Fruit fly (Drosophila melanogaster) whole organism, embryonic: ENCODE results near the gene OS9.

Source experiments
- Bdp1 ChIP-seq: fragments of 200-800 bp; sonication (Bioruptor generic); optimal IDR thresholded peaks from 3 replicates; lab custom pipeline; 2016; ENCODE audit warnings: missing biosample characterization, missing genetic modification characterization
- CG10366 ChIP-seq: fragments of 200-800 bp; sonication (Bioruptor generic); IDR thresholded peaks from 2 replicates; pipeline ENCODE4 v1.3.6; 2022; ENCODE audit warnings: missing biosample characterization, missing genetic modification characterization
- CG10565 ChIP-seq: fragments of 200-800 bp; sonication (Bioruptor generic); optimal IDR thresholded peaks from 3 replicates; lab custom pipeline; 2016; ENCODE audit warnings: missing biosample characterization, mild to moderate bottlenecking, missing genetic modification characterization
- CG11560 ChIP-seq: fragments of 200-800 bp; sonication (Bioruptor generic); IDR thresholded peaks from 3 replicates; pipeline ENCODE4 v1.3.6; 2022; ENCODE audit warnings: missing biosample characterization, missing genetic modification characterization
- CG13287 ChIP-seq: fragments of 200-800 bp; sonication (Bioruptor generic); IDR thresholded peaks from 2 replicates; pipeline ENCODE4 v1.3.6; 2022; ENCODE audit warnings: missing biosample characterization, missing genetic modification characterization; ENCODE audit not compliant: partially characterized antibody
- CG15269 ChIP-seq: fragments of 200-800 bp; sonication (Bioruptor generic); optimal IDR thresholded peaks from 2 replicates; lab custom pipeline; 2018; ENCODE audit warnings: missing biosample characterization, mild to moderate bottlenecking, missing genetic modification characterization, moderate library complexity
- CG1529 ChIP-seq: fragments of 200-800 bp; sonication (Bioruptor generic); optimal IDR thresholded peaks from 3 replicates; lab custom pipeline; 2018; ENCODE audit warnings: missing biosample characterization, missing genetic modification characterization
- CG15514 ChIP-seq: fragments of 200-800 bp; sonication (Bioruptor generic); optimal IDR thresholded peaks from 3 replicates; lab custom pipeline; 2017; ENCODE audit warnings: missing biosample characterization, missing genetic modification characterization, mild to moderate bottlenecking, moderate library complexity, missing genetic modification reagents
- CG17361 ChIP-seq: fragments of 200-800 bp; sonication (Bioruptor generic); IDR thresholded peaks from 3 replicates; pipeline ENCODE4 v1.3.6; 2022; ENCODE audit warnings: missing biosample characterization, missing genetic modification characterization
- CG18262 ChIP-seq: fragments of 200-800 bp; optimal IDR thresholded peaks from 3 replicates; lab custom pipeline; 2019; ENCODE audit warnings: missing biosample characterization, mild to moderate bottlenecking, missing genetic modification characterization, moderate library complexity
- CG2120 ChIP-seq: fragments of 200-800 bp; sonication (Bioruptor generic); optimal IDR thresholded peaks from 3 replicates; lab custom pipeline; 2016; ENCODE audit warnings: missing biosample characterization, missing genetic modification characterization
- CG31224 ChIP-seq: fragments of 200-800 bp; sonication (Bioruptor generic); IDR thresholded peaks from 2 replicates; pipeline ENCODE4 v1.3.6; 2022; ENCODE audit warnings: missing biosample characterization, missing genetic modification characterization
- CG5953 ChIP-seq: fragments of 200-800 bp; sonication (Bioruptor generic); IDR thresholded peaks from 2 replicates; pipeline ENCODE4 v1.3.6; 2022; ENCODE audit warnings: missing biosample characterization, missing genetic modification characterization
- CG6175 ChIP-seq: fragments of 200-800 bp; sonication (Bioruptor generic); IDR thresholded peaks from 3 replicates; pipeline ENCODE4 v1.3.6; 2022; ENCODE audit warnings: missing biosample characterization, missing genetic modification characterization
- CG6791 ChIP-seq: fragments of 200-800 bp; sonication (Bioruptor generic); IDR thresholded peaks from 3 replicates; pipeline ENCODE4 v1.3.6; 2022; ENCODE audit warnings: missing biosample characterization, missing genetic modification characterization; ENCODE audit not compliant: partially characterized antibody
- CG7556 ChIP-seq: fragments of 200-800 bp; sonication (Bioruptor generic); optimal IDR thresholded peaks from 2 replicates; lab custom pipeline; 2017; ENCODE audit warnings: missing biosample characterization, mild to moderate bottlenecking, missing genetic modification characterization
- CG7963 ChIP-seq: fragments of 200-800 bp; sonication (Bioruptor generic); IDR thresholded peaks from 3 replicates; pipeline ENCODE4 v1.3.6; 2022; ENCODE audit warnings: missing biosample characterization, missing genetic modification characterization; ENCODE audit not compliant: partially characterized antibody
- CG9932 ChIP-seq: fragments of 200-800 bp; sonication (Bioruptor generic); IDR thresholded peaks from 2 replicates; pipeline ENCODE4 v1.3.6; 2022; ENCODE audit warnings: missing biosample characterization, missing genetic modification characterization
- Deaf1 ChIP-seq: fragments of 200-800 bp; optimal IDR thresholded peaks from 3 replicates; lab custom pipeline; 2019; ENCODE audit warnings: missing biosample characterization, mild to moderate bottlenecking, missing genetic modification characterization, moderate library complexity
- H2.0 ChIP-seq: fragments of 200-800 bp; sonication (Bioruptor generic); IDR thresholded peaks from 2 replicates; pipeline ENCODE4 v1.3.6; 2022; ENCODE audit warnings: missing biosample characterization, missing genetic modification characterization
- HLH54F ChIP-seq: fragments of 200-800 bp; sonication (Bioruptor generic); optimal IDR thresholded peaks from 3 replicates; lab custom pipeline; 2016; ENCODE audit warnings: missing biosample characterization, missing genetic modification characterization
- Pdp1 ChIP-seq, 2 experiments: fragments of 200-800 bp; sonication (Bioruptor generic); optimal IDR thresholded peaks; 3 replicates each; lab custom pipeline; 2016; ENCODE audit warnings: missing biosample characterization in 2 of 2, missing genetic modification characterization in 2 of 2, mild to moderate bottlenecking in 1 of 2, moderate library complexity in 1 of 2
- Poxn ChIP-seq: fragments of 200-800 bp; sonication (Bioruptor generic); IDR thresholded peaks from 2 replicates; pipeline ENCODE4 v1.3.6; 2022; ENCODE audit warnings: missing biosample characterization, missing genetic modification characterization
- Rx ChIP-seq: fragments of 200-800 bp; sonication (Bioruptor generic); IDR thresholded peaks from 2 replicates; pipeline ENCODE4 v1.3.6; 2022; ENCODE audit warnings: missing biosample characterization, missing genetic modification characterization
- Sin3A ChIP-seq: fragments of >200 bp; optimal IDR thresholded peaks from 2 replicates; lab custom pipeline; 2018
- Trl ChIP-seq, 3 experiments: fragments of >200 bp in 2 of 3; fragments of 200-800 bp in 1 of 3; sonication (Bioruptor generic) in 1 of 3; optimal IDR thresholded peaks; 2 replicates in 1 of 3; 3 replicates in 2 of 3; lab custom pipeline; 2016 to 2017; ENCODE audit warnings: missing biosample characterization in 1 of 3, missing genetic modification characterization in 1 of 3
- aop ChIP-seq: fragments of 200-800 bp; sonication (Bioruptor generic); IDR thresholded peaks from 2 replicates; pipeline ENCODE4 v1.3.6; 2022; ENCODE audit warnings: missing biosample characterization, missing genetic modification characterization
- ato ChIP-seq: fragments of 200-800 bp; sonication (Bioruptor generic); IDR thresholded peaks from 2 replicates; pipeline ENCODE4 v1.3.6; 2022; ENCODE audit warnings: missing biosample characterization, missing genetic modification characterization; ENCODE audit not compliant: partially characterized antibody
- chinmo ChIP-seq: fragments of 200-800 bp; sonication (Bioruptor generic); IDR thresholded peaks from 4 replicates; pipeline ENCODE4 v1.3.6; 2022; ENCODE audit warnings: missing biosample characterization, missing genetic modification characterization; ENCODE audit not compliant: partially characterized antibody
- ci ChIP-seq: fragments of 200-800 bp; sonication (Bioruptor generic); IDR thresholded peaks from 3 replicates; pipeline ENCODE4 v1.3.6; 2022; ENCODE audit warnings: missing biosample characterization, missing genetic modification characterization
- da ChIP-seq: fragments of 200-800 bp; sonication (Bioruptor generic); optimal IDR thresholded peaks from 2 replicates; lab custom pipeline; 2016; ENCODE audit warnings: missing biosample characterization, missing genetic modification characterization
- dati ChIP-seq: fragments of 200-800 bp; sonication (Bioruptor generic); IDR thresholded peaks from 2 replicates; pipeline ENCODE4 v1.3.6; 2022; ENCODE audit warnings: missing biosample characterization, missing genetic modification characterization
- disco-r ChIP-seq: fragments of 200-800 bp; sonication (Bioruptor generic); optimal IDR thresholded peaks from 2 replicates; lab custom pipeline; 2016; ENCODE audit warnings: missing biosample characterization, missing genetic modification characterization
- exex ChIP-seq: fragments of 200-800 bp; sonication (Bioruptor generic); optimal IDR thresholded peaks from 4 replicates; lab custom pipeline; 2018; ENCODE audit warnings: missing biosample characterization, mild to moderate bottlenecking, missing genetic modification characterization, moderate library complexity
- fd96Cb ChIP-seq: fragments of 200-800 bp; sonication (Bioruptor generic); optimal IDR thresholded peaks from 2 replicates; lab custom pipeline; 2018; ENCODE audit warnings: missing biosample characterization, mild to moderate bottlenecking, missing genetic modification characterization, moderate library complexity
- fru ChIP-seq: fragments of >200 bp; optimal IDR thresholded peaks from 2 replicates; lab custom pipeline; 2017
- ham ChIP-seq: fragments of 200-800 bp; sonication (Bioruptor generic); IDR thresholded peaks from 2 replicates; pipeline ENCODE4 v1.3.6; 2022; ENCODE audit warnings: missing biosample characterization, missing genetic modification characterization
- hbn ChIP-seq: fragments of 200-800 bp; sonication (Bioruptor generic); IDR thresholded peaks from 2 replicates; pipeline ENCODE4 v1.3.6; 2022; ENCODE audit warnings: missing biosample characterization, missing genetic modification characterization; ENCODE audit not compliant: partially characterized antibody
- jigr1 ChIP-seq: fragments of 200-800 bp; sonication (Bioruptor generic); IDR thresholded peaks from 3 replicates; pipeline ENCODE4 v1.3.6; 2022; ENCODE audit warnings: missing biosample characterization, missing genetic modification characterization
- pfk ChIP-seq: fragments of 200-800 bp; sonication (Bioruptor generic); optimal IDR thresholded peaks from 2 replicates; lab custom pipeline; 2018; ENCODE audit warnings: missing biosample characterization, mild to moderate bottlenecking, missing genetic modification characterization, moderate library complexity
- pho ChIP-seq: fragments of 200-800 bp; sonication (Bioruptor generic); optimal IDR thresholded peaks from 2 replicates; lab custom pipeline; 2016; ENCODE audit warnings: missing biosample characterization, missing genetic modification characterization
- psq ChIP-seq: fragments of 200-800 bp; sonication (Bioruptor generic); optimal IDR thresholded peaks from 2 replicates; lab custom pipeline; 2017; ENCODE audit warnings: missing biosample characterization, missing genetic modification characterization
- stwl ChIP-seq: fragments of 200-800 bp; sonication (Bioruptor generic); optimal IDR thresholded peaks from 3 replicates; lab custom pipeline; 2018; ENCODE audit warnings: missing biosample characterization, mild to moderate bottlenecking, missing genetic modification characterization, moderate library complexity
- tll ChIP-seq, 2 experiments: fragments of 200-800 bp in 1 of 2; fragments of >200 bp in 1 of 2; sonication (Bioruptor generic) in 1 of 2; optimal IDR thresholded peaks; 2 replicates each; lab custom pipeline; 2017 to 2019; ENCODE audit warnings: missing biosample characterization in 2 of 2, missing genetic modification characterization in 2 of 2, mild to moderate bottlenecking in 1 of 2, moderate library complexity in 1 of 2
- toy ChIP-seq: fragments of 200-800 bp; sonication (Bioruptor generic); IDR thresholded peaks from 2 replicates; pipeline ENCODE4 v1.3.6; 2022; ENCODE audit warnings: missing biosample characterization, missing genetic modification characterization
- tup ChIP-seq: fragments of 200-800 bp; sonication (Bioruptor generic); optimal IDR thresholded peaks from 2 replicates; lab custom pipeline; 2016; ENCODE audit warnings: missing biosample characterization, mild to moderate bottlenecking, missing genetic modification characterization, moderate library complexity
- twi ChIP-seq: fragments of 200-800 bp; optimal IDR thresholded peaks from 2 replicates; lab custom pipeline; 2019; ENCODE audit warnings: missing biosample characterization, mild to moderate bottlenecking, missing genetic modification characterization, moderate library complexity
- vfl ChIP-seq: fragments of 200-800 bp; sonication (Bioruptor generic); optimal IDR thresholded peaks from 2 replicates; lab custom pipeline; 2016; ENCODE audit warnings: missing biosample characterization, missing genetic modification characterization
- zen2 ChIP-seq: fragments of 200-800 bp; sonication (Bioruptor generic); IDR thresholded peaks from 3 replicates; pipeline ENCODE4 v1.3.6; 2022; ENCODE audit warnings: missing biosample characterization, missing genetic modification characterization; ENCODE audit not compliant: partially characterized antibody

OS9 gene

DNA sequence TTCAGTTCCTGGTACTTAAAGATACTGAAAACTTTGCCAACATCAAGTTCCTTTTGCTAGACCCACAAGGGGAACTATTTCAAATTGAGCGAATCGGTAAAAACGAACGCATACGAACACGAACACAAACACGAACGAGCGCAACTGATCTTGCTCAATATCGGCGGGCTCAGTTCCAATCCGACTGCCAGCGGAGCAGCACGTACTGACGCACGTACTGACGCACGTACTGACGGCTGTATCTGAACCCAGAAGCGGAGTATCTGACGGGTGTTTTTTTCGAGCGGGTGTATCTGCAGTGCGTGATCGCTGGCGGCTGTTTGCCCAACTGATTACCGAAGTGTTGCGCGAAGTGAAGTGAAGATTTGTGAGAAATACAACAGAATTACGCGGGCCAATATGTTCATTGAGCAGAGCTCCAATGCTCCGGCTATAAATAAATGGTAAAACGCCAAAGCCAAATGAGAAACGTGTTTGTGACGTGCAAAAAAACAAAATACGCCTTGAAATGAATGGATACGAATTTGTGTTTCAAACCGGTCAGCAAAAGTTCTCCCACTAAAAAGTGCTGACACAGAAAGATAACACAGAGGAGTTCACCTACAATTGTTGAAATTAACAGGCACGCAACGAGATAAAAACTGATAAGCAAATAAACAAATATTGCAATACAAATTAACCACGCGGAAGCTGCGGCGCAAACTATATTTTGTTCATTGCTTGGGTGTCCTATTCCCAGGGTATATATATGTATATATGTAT lies 31.0 kb downstream of the OS9 start (continued):
- TF ChIP-seq CG6791 = peak; percentile 77
- no peak for TF ChIP-seq CG7963
- no peak for TF ChIP-seq fd96Cb
- no peak for TF ChIP-seq Poxn (GFP tag; lab: Robert Waterston, UW)
- no peak for TF ChIP-seq psq (GFP tag; lab: Kevin White, UChicago)
- no peak for TF ChIP-seq tup (GFP tag; lab: Kevin White, UChicago)
- TF ChIP-seq ci (GFP tag; lab: Robert Waterston, UW) = peak; percentile 80; the same call in 2 of the 3 replicates
- 0 out of 2 replicates have a peak, but pooled peaks have one; percentile 24 for TF ChIP-seq CG9932 (GFP tag; lab: Robert Waterston, UW)
- peak; percentile 61; the same call in 1 of the 2 replicates for TF ChIP-seq ato (GFP tag; lab: Robert Waterston, UW)
- peak in 1 of 2 experiments; percentile 67 for TF ChIP-seq Pdp1 (GFP tag; optimal IDR thresholded peaks at IDR 0.05; lab: Kevin White, UChicago)
- no peak for TF ChIP-seq Bdp1
- TF ChIP-seq CG17361 (GFP tag; lab: Robert Waterston, UW) = no peak
- TF ChIP-seq pho (GFP tag; lab: Kevin White, UChicago) = no peak
- TF ChIP-seq Deaf1 (tag; lab: Kevin White, UChicago) = peak; percentile 99
- no peak for TF ChIP-seq Sin3A (lab: Kevin White, UChicago)
- TF ChIP-seq twi = peak; percentile 14
- no peak for TF ChIP-seq CG2120 (GFP tag; lab: Kevin White, UChicago)
- TF ChIP-seq CG7556 = no peak
- no peak for TF ChIP-seq da
- TF ChIP-seq tll (GFP tag; optimal IDR thresholded peaks at IDR 0.05; lab: Kevin White, UChicago) = no peak
- TF ChIP-seq zen2 = no peak; the same call in 2 of the 3 replicates
- TF ChIP-seq Trl (optimal IDR thresholded peaks at IDR 0.05; lab: Kevin White, UChicago) = peak in 1 of 2 experiments; percentile 24
- TF ChIP-seq Trl (GFP tag; optimal IDR thresholded peaks at IDR 0.05; lab: Kevin White, UChicago) = peak; percentile 9
- TF ChIP-seq exex (tag; lab: Kevin White, UChicago) = peak; percentile 17
- TF ChIP-seq aop (GFP tag; lab: Robert Waterston, UW) = no peak
- no peak for TF ChIP-seq HLH54F (GFP tag; lab: Kevin White, UChicago)
- TF ChIP-seq jigr1 = no peak
- no peak for TF ChIP-seq stwl (tag; lab: Kevin White, UChicago)
- peak; percentile 49 for TF ChIP-seq CG15269 (tag; lab: Kevin White, UChicago)
- no peak for TF ChIP-seq vfl (GFP tag; lab: Kevin White, UChicago)
- no peak for TF ChIP-seq CG18262 (tag; lab: Kevin White, UChicago)
- no peak for TF ChIP-seq hbn (GFP tag; lab: Robert Waterston, UW)
- TF ChIP-seq ham (GFP tag; lab: Robert Waterston, UW) = no peak; the same call in 1 of the 2 replicates
- TF ChIP-seq pfk (GFP tag; lab: Kevin White, UChicago) = no peak
- TF ChIP-seq Rx = no peak
- 0 out of 2 replicates have a peak, but pooled peaks have one; percentile 12 for TF ChIP-seq CG31224
- TF ChIP-seq CG6175 (GFP tag; lab: Robert Waterston, UW) = no peak
- TF ChIP-seq disco-r = no peak
- TF ChIP-seq CG10565 (GFP tag; lab: Kevin White, UChicago) = no peak
- TF ChIP-seq CG13287 = peak; percentile 63; the same call in 1 of the 2 replicates
- no peak for TF ChIP-seq CG11560
- TF ChIP-seq CG5953 = 0 out of 2 replicates have a peak, but pooled peaks have one; percentile 11
- TF ChIP-seq CG10366 (GFP tag; lab: Robert Waterston, UW) = no peak
- no peak for TF ChIP-seq fru (lab: Kevin White, UChicago)
- TF ChIP-seq CG15514 (GFP tag; lab: Kevin White, UChicago) = peak; percentile 46
- TF ChIP-seq dati (GFP tag; lab: Robert Waterston, UW) = no peak
- peak; percentile 97 for TF ChIP-seq chinmo (GFP tag; lab: Robert Waterston, UW)
- no peak for TF ChIP-seq toy (GFP tag; lab: Robert Waterston, UW)
- peak; percentile 4 for TF ChIP-seq CG1529 (GFP tag; lab: Kevin White, UChicago)
- 0 out of 2 replicates have a peak, but pooled peaks have one; percentile 13 for TF ChIP-seq H2.0 (GFP tag; lab: Robert Waterston, UW)
